Worm (Caenorhabditis elegans): ENCODE measurements around the gene sor-3.
A peak's percentile ranks its signal among the peaks of the same experiment; 100 is the strongest.
"Not testable (repeated sequence)": the region's sequence is repeated elsewhere in the genome, so short reads cannot be mapped to it uniquely, and the experiment has no call there.

The sor-3 gene

DNA sequence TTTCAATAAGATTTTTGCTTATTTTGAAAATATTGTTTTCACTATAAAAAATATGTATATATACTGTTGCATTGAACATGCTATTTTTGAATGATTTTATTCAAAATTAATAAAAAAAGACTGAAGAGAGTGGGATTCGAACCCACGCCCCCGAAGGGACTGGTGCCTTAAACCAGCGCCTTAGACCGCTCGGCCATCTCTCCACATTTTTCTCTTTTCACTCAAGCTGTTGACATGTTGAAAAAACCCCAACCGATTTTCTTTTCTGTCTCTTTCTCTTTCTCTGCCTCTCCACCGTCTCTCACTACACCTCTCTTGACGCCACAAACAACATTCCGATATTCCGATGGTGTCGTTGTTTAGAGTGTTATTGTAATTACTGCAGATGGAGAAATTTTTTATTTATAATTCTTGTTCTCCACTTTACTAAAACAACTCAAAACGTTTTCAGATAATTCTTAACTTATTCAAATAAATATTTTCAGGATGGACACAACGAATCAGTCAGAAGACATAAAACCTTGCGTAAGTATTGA, at the start of gene sor-3:
Gene sor-3 (plus strand): TSS at position 486 of the 536 bp plus-strand sequence.
- TF ChIP-seq W03F9.2 (tag; optimal IDR thresholded peaks at IDR 0.05), result no peak
- TF ChIP-seq him-1 (tag; optimal IDR thresholded peaks at IDR 0.05), result peak; percentile 61

DNA sequence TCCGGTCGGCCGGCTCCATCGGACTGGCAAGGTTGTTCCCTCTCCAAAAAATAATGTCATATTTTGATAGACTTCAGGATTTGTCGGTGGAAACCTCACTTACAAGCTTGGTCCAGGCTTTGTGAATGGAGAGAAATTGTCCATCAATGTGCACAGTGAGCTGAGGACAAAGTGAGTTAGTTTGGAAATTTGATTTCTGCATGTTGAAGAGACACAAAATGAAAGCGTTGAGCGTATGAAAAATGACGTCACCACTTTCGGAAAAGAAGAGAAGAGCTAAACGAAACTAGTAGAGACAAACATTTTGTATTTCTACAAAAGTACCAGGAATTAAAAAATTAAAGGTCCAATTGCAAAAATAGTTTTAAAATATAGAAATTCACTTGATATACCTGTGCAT, 48.4 kb upstream of the sor-3 start:
- TF ChIP-seq dao-5 (tag; optimal IDR thresholded peaks at IDR 0.05) (no peak), W03F9.2 (tag; optimal IDR thresholded peaks at IDR 0.05) (no peak), him-1 (tag; optimal IDR thresholded peaks at IDR 0.05) (no peak)

DNA sequence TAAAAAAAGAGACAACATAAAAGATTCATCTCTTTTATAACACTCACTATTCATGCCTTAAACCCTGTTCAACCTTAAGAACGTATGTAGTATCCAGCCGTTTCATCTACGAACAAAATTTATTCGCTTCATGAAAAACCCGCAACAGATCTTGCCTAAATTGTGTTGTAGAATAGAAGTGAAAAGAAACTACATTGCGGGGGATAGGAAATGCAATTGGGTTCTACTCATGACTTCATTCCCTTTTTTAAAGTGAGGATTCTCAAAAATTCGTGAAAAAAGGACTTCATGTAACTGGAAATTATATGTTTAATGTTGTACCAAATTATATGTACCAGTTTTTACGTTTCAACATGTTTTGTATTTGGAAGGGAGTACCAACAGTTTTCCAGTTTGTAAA, 44.3 kb upstream of the sor-3 start:
- TF ChIP-seq W03F9.2 (tag; optimal IDR thresholded peaks at IDR 0.05) (no peak), him-1 (tag; optimal IDR thresholded peaks at IDR 0.05) (no peak), dao-5 (tag; optimal IDR thresholded peaks at IDR 0.05) (no peak)

DNA sequence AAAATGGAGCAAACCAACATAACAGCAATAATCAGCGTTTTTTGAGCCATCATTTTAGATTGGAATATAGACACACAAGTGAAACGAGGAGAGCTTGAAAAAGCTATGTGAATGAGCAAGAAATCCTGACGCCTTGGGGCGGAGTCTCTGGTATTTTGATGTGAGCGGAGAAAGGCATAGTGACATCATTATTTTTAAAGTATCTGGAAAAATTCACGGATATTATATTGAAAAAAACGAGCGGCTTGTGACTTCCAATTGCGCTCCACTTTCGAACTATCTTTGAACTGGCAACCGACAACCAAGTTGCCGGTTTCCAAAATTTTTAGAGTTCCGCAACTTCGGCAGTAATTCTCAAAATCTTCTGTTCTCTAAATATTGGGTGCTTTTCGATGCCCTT, 42.2 kb upstream of the sor-3 start, which contains the start of gene nlp-64:
Gene nlp-64 (minus strand): TSS at position 101 of the 400 bp plus-strand sequence.
- TF ChIP-seq him-1 (tag; optimal IDR thresholded peaks at IDR 0.05) (no peak), W03F9.2 (tag; optimal IDR thresholded peaks at IDR 0.05) (no peak), dao-5 (tag; optimal IDR thresholded peaks at IDR 0.05) (no peak)

DNA sequence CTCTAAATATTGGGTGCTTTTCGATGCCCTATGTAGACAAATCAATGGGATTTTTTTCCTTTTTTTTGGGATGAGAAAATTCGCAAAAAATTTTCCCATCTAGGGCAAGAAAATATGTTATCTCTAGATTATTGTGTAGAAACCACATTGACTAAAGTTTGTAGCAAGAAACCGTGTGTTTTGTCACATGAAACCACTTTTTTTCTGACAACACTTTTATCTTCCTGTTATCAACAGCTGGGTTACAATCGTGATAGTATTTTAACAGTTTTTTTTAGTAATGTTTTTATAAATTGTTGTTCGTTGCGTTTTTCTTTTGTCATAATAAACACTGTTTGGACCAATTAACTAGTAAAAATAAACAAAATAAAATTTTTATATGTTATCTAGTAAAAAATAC, 41.2 kb upstream of the sor-3 start:
- TF ChIP-seq dao-5 (tag; optimal IDR thresholded peaks at IDR 0.05) (no peak), W03F9.2 (tag; optimal IDR thresholded peaks at IDR 0.05) (no peak), him-1 (tag; optimal IDR thresholded peaks at IDR 0.05) (no peak)

DNA sequence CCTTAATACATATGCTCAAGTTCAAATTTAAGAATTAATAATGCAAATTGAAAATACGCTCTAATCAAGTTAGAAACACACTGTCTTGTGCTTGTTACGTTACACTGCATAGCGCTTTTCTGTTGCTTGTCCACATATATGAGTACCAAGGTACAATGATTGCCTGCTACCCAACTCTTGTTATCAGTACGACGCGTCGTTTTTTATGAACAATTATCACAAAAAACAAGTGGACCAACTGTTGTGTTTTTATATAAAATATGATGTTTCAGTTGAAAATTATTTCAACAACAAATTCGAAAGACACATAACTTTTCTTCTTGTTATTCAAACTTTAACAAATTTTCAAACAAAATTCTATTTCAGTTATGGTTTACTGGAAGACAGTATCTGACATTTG, 40.5 kb upstream of the sor-3 start, which contains the start of gene M02E1.4:
Gene M02E1.4 (plus strand): TSS at position 367 of the 400 bp plus-strand sequence.
- TF ChIP-seq W03F9.2 (tag; optimal IDR thresholded peaks at IDR 0.05), result no peak
- TF ChIP-seq dao-5 (tag; optimal IDR thresholded peaks at IDR 0.05), result no peak
- TF ChIP-seq him-1 (tag; optimal IDR thresholded peaks at IDR 0.05), result no peak

DNA sequence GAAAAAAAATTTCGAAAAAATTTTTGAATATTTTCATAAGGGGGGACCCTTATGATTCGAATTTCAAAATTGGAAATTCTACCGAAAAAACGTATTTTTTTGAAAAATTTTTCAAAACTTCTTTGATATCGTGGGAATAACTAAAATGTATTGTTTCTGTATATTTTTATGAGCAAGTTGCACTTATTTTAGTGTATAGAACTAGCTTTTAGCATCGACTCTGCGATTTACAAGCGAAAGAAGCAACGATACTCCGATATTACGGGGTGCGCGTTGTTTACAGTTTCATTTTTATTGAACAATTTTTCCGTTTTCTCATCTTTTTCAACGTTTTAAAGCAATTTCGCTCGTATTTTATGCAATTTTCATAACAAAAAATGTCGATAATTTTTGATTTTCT, 31.2 kb upstream of the sor-3 start, which contains the start of gene M02E1.3:
Gene M02E1.3 (plus strand): TSS at position 301 of the 400 bp plus-strand sequence.
- not testable (repeated sequence) for TF ChIP-seq him-1, dao-5, W03F9.2 (tag; optimal IDR thresholded peaks at IDR 0.05)

DNA sequence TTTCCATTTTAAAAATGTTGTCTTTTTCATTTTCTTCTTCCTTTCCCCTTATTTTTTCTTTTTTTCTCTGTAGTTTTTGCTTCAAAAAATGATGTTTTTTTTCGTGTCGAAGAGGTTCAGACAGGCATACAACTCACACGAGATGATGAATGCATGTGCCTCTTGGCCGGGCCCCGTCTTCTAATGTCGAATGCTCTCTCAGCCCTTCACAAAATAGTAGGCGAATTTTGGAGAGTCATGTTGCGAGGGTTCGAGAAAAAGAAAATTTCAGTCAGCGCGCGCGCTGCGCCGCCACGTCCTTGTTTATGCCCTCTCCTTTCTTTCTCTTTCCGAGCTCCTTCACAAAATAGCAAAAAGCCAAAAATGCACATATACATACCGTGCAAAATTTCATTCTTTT, 29.4 kb upstream of the sor-3 start:
- peak; percentile 45 for TF ChIP-seq W03F9.2 (tag; optimal IDR thresholded peaks at IDR 0.05)
- no peak for TF ChIP-seq dao-5 (tag; optimal IDR thresholded peaks at IDR 0.05)
- peak; percentile 43 for TF ChIP-seq him-1 (tag; optimal IDR thresholded peaks at IDR 0.05)

DNA sequence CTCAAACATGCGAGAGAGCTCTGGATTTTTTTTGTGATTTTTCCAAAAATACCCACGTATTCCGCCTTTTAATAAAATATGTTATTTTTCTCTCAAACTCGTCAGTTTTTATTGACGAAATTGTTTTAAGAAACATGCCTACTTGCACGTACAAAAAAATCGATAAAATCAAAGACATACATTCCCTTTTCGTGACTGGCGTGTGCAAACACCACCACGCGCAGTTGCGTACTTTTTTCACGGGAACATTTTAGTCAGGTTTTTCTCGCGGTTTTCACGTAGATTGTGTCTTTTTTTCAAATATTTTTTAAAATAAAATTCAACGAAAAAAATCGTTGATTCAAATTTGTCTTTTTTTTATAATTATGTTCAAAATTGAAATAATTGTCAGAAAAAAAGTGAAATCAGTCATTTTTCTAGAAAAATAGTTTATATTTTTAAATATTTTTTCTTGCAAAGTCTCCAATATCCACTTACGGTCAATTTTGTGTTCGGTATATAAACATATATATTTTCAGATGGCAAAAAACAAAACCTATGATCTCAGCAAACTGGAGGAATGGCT, 27.7 kb upstream of the sor-3 start, which contains the start of gene M02E1.1:
Gene M02E1.1 (plus strand): TSS at position 515 of the 565 bp plus-strand sequence.
- TF ChIP-seq dao-5 (tag; optimal IDR thresholded peaks at IDR 0.05) (no peak), him-1 (tag; optimal IDR thresholded peaks at IDR 0.05) (no peak), W03F9.2 (tag; optimal IDR thresholded peaks at IDR 0.05) (peak; percentile 53)

DNA sequence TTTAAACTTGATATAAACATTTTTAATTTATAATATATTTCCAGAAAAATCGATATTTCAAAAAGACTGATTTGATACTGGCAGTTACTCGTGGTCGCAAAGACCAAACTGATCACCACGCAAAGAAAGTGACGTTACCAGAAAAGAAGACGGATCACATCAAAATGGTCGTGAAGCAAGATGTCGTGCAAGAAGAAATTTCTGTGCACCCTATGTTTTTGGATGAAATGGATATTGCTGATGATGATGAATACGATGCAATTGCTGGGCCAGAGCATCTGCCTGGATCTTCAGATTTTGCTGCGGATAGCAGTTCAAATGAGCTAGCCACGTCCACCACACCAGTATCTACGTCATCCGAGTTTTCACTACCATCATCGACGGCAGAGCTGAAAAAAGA, 24.7 kb upstream of the sor-3 start:
- TF ChIP-seq him-1 (tag; optimal IDR thresholded peaks at IDR 0.05), result no peak
- TF ChIP-seq W03F9.2 (tag; optimal IDR thresholded peaks at IDR 0.05), result no peak
- no peak for TF ChIP-seq dao-5 (tag; optimal IDR thresholded peaks at IDR 0.05)

DNA sequence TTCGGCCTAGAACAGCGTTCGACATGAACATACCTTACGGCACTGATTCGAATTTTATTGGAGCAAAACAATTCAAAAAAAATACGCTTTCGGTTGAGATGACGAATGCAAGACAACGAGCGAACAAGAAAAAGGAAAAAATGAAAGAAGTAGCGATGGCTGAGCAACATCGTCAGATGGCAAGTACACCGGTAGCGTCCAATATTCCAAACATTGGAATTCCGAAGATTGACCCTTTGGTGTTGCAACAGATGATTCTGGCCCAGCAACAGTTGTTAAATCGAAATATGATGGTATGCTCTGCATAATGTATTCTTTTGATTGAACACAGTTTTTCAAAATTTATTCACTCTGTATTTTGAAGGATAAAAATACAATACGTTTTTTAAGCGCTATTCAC, 20.8 kb upstream of the sor-3 start:
- TF ChIP-seq dao-5 (tag; optimal IDR thresholded peaks at IDR 0.05), result no peak
- no peak for TF ChIP-seq him-1 (tag; optimal IDR thresholded peaks at IDR 0.05)
- no peak for TF ChIP-seq W03F9.2 (tag; optimal IDR thresholded peaks at IDR 0.05)

DNA sequence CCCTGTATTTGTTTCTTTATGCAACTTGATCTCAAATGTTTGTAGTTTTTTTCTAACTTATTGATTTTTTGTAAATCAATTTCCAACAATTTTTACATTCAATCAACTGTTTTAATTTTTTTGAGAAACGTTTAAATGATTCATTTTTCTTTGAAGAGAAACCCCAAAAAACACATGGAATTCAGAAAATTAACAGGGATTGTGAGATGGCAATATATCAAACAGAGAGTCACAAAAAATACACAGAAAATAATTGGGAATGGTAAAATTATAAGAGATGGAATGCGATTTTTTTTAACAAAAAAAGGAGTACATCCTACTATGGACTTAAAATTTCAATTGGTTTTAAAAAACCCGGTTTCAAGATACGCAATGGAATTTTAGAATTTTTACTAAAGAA, 19.0 kb upstream of the sor-3 start:
- TF ChIP-seq dao-5 (tag; optimal IDR thresholded peaks at IDR 0.05), result no peak
- TF ChIP-seq him-1 (tag; optimal IDR thresholded peaks at IDR 0.05), result no peak
- no peak for TF ChIP-seq W03F9.2 (tag; optimal IDR thresholded peaks at IDR 0.05)

DNA sequence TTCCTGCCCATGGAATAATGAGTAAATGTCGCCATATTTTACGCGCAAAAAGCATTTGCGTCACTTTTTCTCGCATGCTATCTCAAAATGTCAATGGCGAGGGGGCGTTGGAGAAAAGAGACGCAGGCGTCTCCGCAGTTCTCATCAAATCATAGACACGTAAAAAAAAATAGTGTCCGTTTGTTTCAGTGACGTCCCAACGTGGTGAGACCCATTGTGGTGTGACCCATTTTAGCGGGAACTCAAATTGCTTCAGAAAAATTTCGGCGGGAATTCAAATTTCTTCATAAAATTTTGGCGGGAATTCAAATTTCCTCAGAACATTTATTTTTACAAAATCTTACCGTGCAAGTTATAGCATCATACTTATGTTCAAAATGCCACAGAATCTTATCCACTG, 9.6 kb upstream of the sor-3 start:
- TF ChIP-seq him-1 (tag; optimal IDR thresholded peaks at IDR 0.05), result no peak
- TF ChIP-seq dao-5 (tag; optimal IDR thresholded peaks at IDR 0.05), result no peak
- TF ChIP-seq W03F9.2 (tag; optimal IDR thresholded peaks at IDR 0.05), result no peak

DNA sequence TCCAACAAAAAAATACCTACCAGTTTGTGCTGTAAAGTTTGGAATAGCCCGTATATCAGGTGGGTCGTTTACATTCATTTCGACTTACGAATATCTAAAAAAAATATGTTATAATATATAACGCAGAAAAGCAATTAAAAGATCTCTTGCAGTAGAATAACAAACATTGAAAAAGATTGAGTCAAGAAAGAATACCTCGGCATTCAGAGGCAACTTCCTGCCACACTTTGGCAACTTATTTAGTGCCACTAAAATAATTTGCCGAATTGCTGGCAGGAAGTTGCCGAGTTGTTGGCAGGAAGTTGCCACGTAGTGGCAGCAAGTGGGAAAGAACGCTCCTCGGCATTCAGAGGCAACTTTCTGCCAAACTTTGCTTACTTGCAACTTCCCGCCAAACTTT, 6.3 kb upstream of the sor-3 start, which contains the start of gene C04E7.3:
Gene C04E7.3 (minus strand): TSS at position 101 of the 400 bp plus-strand sequence.
- TF ChIP-seq W03F9.2, dao-5, him-1 (tag; optimal IDR thresholded peaks at IDR 0.05): not testable (repeated sequence)
